Fruit fly (Drosophila melanogaster): Measurements from ENCODE around the gene kmr.

Gene kmr

dm6 chr3R:13676137-13677086 is 38.6 kb upstream of the kmr start, which contains the start of the genes Lkb1 and CG9588 (continued):
- peak; percentile 36 for TF ChIP-seq fd3F (GFP tag; optimal IDR thresholded peaks at IDR 0.05)
- no peak for TF ChIP-seq eyg (GFP tag; optimal IDR thresholded peaks at IDR 0.05)
- no peak for TF ChIP-seq pfk (GFP tag; optimal IDR thresholded peaks at IDR 0.05)
- TF ChIP-seq ssp (GFP tag; IDR thresholded peaks at IDR 0.05): peak; percentile 67
- TF ChIP-seq CG11456 (GFP tag; IDR thresholded peaks at IDR 0.05): peak; percentile 90
- peak; percentile 25 for TF ChIP-seq CG6654 (GFP tag; optimal IDR thresholded peaks at IDR 0.05)
- peak; percentile 16 for TF ChIP-seq phol (tag; optimal IDR thresholded peaks at IDR 0.05)
- TF ChIP-seq tna (GFP tag; IDR thresholded peaks at IDR 0.05; ENCODE audit: partially characterized antibody): no peak
- TF ChIP-seq CG11723 (GFP tag; optimal IDR thresholded peaks at IDR 0.05): peak; percentile 3
- TF ChIP-seq Gsc (GFP tag; IDR thresholded peaks at IDR 0.05): peak; percentile 56
- peak; percentile 11 for TF ChIP-seq Lhr (GFP tag; optimal IDR thresholded peaks at IDR 0.05)
- TF ChIP-seq mld (GFP tag; IDR thresholded peaks at IDR 0.05; ENCODE audit: partially characterized antibody): no peak
- TF ChIP-seq CG3065 (GFP tag; optimal IDR thresholded peaks at IDR 0.05): no peak
- no peak for TF ChIP-seq CG2678 (tag; optimal IDR thresholded peaks at IDR 0.05)
- TF ChIP-seq Atf6 (GFP tag; IDR thresholded peaks at IDR 0.05): peak; percentile 71
- peak; percentile 31 for TF ChIP-seq ems (GFP tag; optimal IDR thresholded peaks at IDR 0.05)
- TF ChIP-seq Ada2b (GFP tag; IDR thresholded peaks at IDR 0.05): peak; percentile 67
- peak; percentile 70 for TF ChIP-seq ind (GFP tag; optimal IDR thresholded peaks at IDR 0.05)
- peak; percentile 66 for TF ChIP-seq CG7372 (GFP tag; IDR thresholded peaks at IDR 0.05)
- TF ChIP-seq CG4282 (GFP tag; optimal IDR thresholded peaks at IDR 0.05): no peak
- no peak for TF ChIP-seq hth (optimal IDR thresholded peaks at IDR 0.05)

- TF ChIP-seq Med (GFP tag) (peak; percentile 70), CG12219 (GFP tag; optimal IDR thresholded peaks at IDR 0.05) (no peak), ac (GFP tag; optimal IDR thresholded peaks at IDR 0.05) (no peak), CG10462 (GFP tag; optimal IDR thresholded peaks at IDR 0.05) (no peak), CG8388 (GFP tag; optimal IDR thresholded peaks at IDR 0.05) (no peak), CG14667 (GFP tag; IDR thresholded peaks at IDR 0.05) (no peak), D (optimal IDR thresholded peaks at IDR 0.05) (no peak), D (GFP tag; optimal IDR thresholded peaks at IDR 0.05) (no peak), CG4617 (GFP tag; optimal IDR thresholded peaks at IDR 0.05; ENCODE audit: borderline replicate concordance) (peak; percentile 38), CG15011 (GFP tag; optimal IDR thresholded peaks at IDR 0.05) (no peak), kay (GFP tag; optimal IDR thresholded peaks at IDR 0.05) (no peak), Jarid2 (GFP tag; optimal IDR thresholded peaks at IDR 0.05) (peak; percentile 12), Atf-2 (GFP tag; optimal IDR thresholded peaks at IDR 0.05) (no peak), cad (GFP tag; optimal IDR thresholded peaks at IDR 0.05) (no peak), CG7987 (GFP tag; optimal IDR thresholded peaks at IDR 0.05) (no peak), chm (GFP tag; IDR thresholded peaks at IDR 0.05) (no peak; the same call in 1 of the 2 replicates), vvl (GFP tag; IDR thresholded peaks at IDR 0.05) (0 out of 2 replicates have a peak, but pooled peaks have one; percentile 18), slbo (GFP tag; IDR thresholded peaks at IDR 0.05) (0 out of 2 replicates have a peak, but pooled peaks have one; percentile 14), scrt (GFP tag; optimal IDR thresholded peaks at IDR 0.05) (no peak), h (optimal IDR thresholded peaks at IDR 0.05) (no peak), CG10209 (GFP tag; optimal IDR thresholded peaks at IDR 0.05) (no peak), pho (GFP tag; optimal IDR thresholded peaks at IDR 0.05) (no peak), Poxn (GFP tag; IDR thresholded peaks at IDR 0.05) (no peak), CG30403 (GFP tag; optimal IDR thresholded peaks at IDR 0.05) (no peak), zf30C (GFP tag; optimal IDR thresholded peaks at IDR 0.05) (no peak), salm (tag; optimal IDR thresholded peaks at IDR 0.05) (no peak), klu (GFP tag; IDR thresholded peaks at IDR 0.05) (no peak), jing (GFP tag; optimal IDR thresholded peaks at IDR 0.05) (no peak)
These were observed 31.9 kb upstream of the kmr start for dm6 chr3R:13682994-13683623.
